Worm (Caenorhabditis elegans): ENCODE measurements around the gene C29F4.3.

Gene C29F4.3

DNA sequence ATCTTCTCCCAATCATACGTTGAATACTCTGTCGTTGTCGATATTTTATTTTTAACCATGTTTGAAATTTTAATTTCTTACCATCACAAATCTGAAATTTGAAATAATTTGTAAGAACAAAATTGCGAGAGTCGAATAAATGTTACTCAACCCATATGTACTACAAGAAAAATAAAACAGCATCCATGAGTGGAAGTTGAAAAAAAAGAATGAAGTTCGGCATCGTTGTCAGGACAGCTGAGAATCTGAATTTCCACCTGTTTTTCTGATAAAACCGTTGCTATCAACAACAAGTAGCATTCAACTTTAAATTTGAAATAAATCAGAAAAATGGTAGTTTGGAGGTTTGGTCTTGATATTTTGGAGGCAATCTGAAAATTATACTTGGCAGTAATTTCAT lies at the start of gene C29F4.3:
TSS of gene C29F4.3 (minus strand) at position 101 of the 400 bp plus-strand sequence.
- TF ChIP-seq sox-2 (GFP tag; IDR thresholded peaks at IDR 0.05) = no peak
- TF ChIP-seq rnt-1 (tag; optimal IDR thresholded peaks at IDR 0.05) = no peak
- TF ChIP-seq hlh-30 (tag; optimal IDR thresholded peaks at IDR 0.05; ENCODE audit: insufficient read depth) = no peak
- TF ChIP-seq dmd-4 (tag; optimal IDR thresholded peaks at IDR 0.05; ENCODE audit: borderline replicate concordance) = no peak
- no peak for TF ChIP-seq T23F11.4 (GFP tag; optimal IDR thresholded peaks at IDR 0.05)
- no peak for TF ChIP-seq unc-55 (GFP tag; optimal IDR thresholded peaks at IDR 0.05)
- no peak for TF ChIP-seq elt-2 (tag; optimal IDR thresholded peaks at IDR 0.05)
- no peak for TF ChIP-seq K09A11.1 (tag; optimal IDR thresholded peaks at IDR 0.05; ENCODE audit: insufficient read depth)
- no peak for TF ChIP-seq pha-2 (tag; optimal IDR thresholded peaks at IDR 0.05)
- no peak for TF ChIP-seq fkh-6 (tag; optimal IDR thresholded peaks at IDR 0.05)
- no peak for TF ChIP-seq fkh-10 (GFP tag; optimal IDR thresholded peaks at IDR 0.05)
- no peak for TF ChIP-seq gmeb-2 (tag; optimal IDR thresholded peaks at IDR 0.05)
- TF ChIP-seq lin-11 (tag; optimal IDR thresholded peaks at IDR 0.05) = no peak
- TF ChIP-seq nfya-1 (tag; optimal IDR thresholded peaks at IDR 0.05) = no peak
- no peak for TF ChIP-seq ceh-18 (tag; optimal IDR thresholded peaks at IDR 0.05)
- no peak for TF ChIP-seq ceh-6 (GFP tag; optimal IDR thresholded peaks at IDR 0.05)
- no peak for TF ChIP-seq ceh-2 (tag; optimal IDR thresholded peaks at IDR 0.05)

DNA sequence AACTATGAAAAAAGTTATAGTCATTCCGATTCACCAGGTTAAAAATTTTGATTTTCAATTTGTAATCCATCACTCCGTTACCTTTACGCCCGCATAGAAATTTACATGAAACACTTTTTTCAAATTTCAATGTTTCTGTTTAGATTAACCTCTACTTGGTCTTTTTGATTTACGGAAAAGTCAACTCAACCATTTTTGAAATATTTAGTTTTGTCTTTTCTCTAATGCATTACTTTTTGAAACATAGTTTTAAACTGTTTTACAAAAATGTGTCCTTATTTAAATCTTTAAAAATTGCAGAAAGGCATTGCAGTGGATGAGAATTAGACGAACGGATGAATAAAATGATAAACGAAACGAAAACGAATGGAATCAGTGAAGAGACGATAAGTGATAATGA lies 49.4 kb upstream of the C29F4.3 start, which contains the start of gene gtl-2:
TSS of gene gtl-2 (plus strand) at position 301 of the 400 bp plus-strand sequence.
- TF ChIP-seq K02D7.2 (tag; optimal IDR thresholded peaks at IDR 0.05) (no peak), tbx-2 (tag; optimal IDR thresholded peaks at IDR 0.05) (no peak), lin-11 (tag; optimal IDR thresholded peaks at IDR 0.05) (no peak), ceh-24 (tag; optimal IDR thresholded peaks at IDR 0.05) (no peak), ets-4 (tag; optimal IDR thresholded peaks at IDR 0.05) (no peak), ceh-48 (tag; optimal IDR thresholded peaks at IDR 0.05) (no peak), syd-9 (tag; optimal IDR thresholded peaks at IDR 0.05) (no peak), C08G9.2 (tag; optimal IDR thresholded peaks at IDR 0.05) (no peak), ceh-45 (GFP tag; IDR thresholded peaks at IDR 0.05) (no peak), npax-4 (tag; optimal IDR thresholded peaks at IDR 0.05) (no peak), ceh-6 (GFP tag; optimal IDR thresholded peaks at IDR 0.05) (no peak), pha-2 (tag; optimal IDR thresholded peaks at IDR 0.05) (no peak), hlh-13 (GFP tag; optimal IDR thresholded peaks at IDR 0.05) (no peak), ztf-16 (tag; optimal IDR thresholded peaks at IDR 0.05) (no peak), dmd-4 (tag; optimal IDR thresholded peaks at IDR 0.05; ENCODE audit: borderline replicate concordance) (no peak), C38D4.7 (GFP tag; optimal IDR thresholded peaks at IDR 0.05) (no peak), ref-2 (tag; optimal IDR thresholded peaks at IDR 0.05) (no peak)

DNA sequence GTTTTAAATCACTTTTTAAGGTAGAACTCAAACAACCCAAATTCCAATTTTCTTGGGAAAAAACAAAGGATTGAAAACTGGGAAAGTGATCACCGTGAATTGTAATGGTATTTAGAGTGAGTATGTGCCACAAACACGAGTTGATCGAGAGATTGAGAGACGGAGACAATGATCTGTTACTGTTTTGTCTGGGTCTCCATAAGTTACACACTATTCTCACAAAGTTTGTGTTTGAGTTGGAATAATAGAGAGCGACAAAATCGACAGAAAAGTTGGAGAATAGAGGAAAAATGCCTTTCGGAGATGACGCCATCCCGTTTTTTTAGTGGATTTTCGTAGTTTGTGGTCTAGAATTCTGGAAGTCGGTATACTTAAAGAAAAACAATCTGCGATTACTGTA lies 47.5 kb upstream of the C29F4.3 start, which contains the start of gene nhr-7:
TSS of gene nhr-7 (minus strand) at position 101 of the 400 bp plus-strand sequence.
- TF ChIP-seq zip-5 (tag; optimal IDR thresholded peaks at IDR 0.05) (no peak), sdc-2 (tag; optimal IDR thresholded peaks at IDR 0.05) (no peak), unc-55 (GFP tag; optimal IDR thresholded peaks at IDR 0.05) (no peak), ceh-6 (GFP tag; optimal IDR thresholded peaks at IDR 0.05) (no peak), C38D4.7 (GFP tag; optimal IDR thresholded peaks at IDR 0.05) (no peak), ceh-19 (GFP tag; optimal IDR thresholded peaks at IDR 0.05) (no peak), pax-1 (tag; optimal IDR thresholded peaks at IDR 0.05) (no peak)

DNA sequence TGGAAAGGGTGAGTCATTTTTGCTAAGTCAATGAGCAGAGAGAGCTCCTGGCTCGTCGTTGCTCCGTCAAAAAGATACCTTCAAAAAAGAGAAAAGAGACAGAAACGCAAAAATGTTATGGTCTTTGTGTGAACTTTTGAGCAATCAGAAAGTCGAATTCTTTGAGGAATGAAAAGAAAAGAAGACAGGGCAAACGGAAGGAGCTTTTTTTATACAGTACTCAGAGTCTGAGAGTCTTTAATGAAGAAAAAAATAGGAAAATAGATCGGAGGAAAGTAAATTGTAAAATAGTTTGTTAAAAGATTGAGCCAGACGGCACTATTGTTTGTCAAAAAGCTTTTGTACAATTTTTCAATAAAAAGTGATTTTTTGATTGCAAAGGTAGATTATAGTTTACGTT lies 45.7 kb upstream of the C29F4.3 start:
- TF ChIP-seq hlh-15 (tag; optimal IDR thresholded peaks at IDR 0.05) = no peak

DNA sequence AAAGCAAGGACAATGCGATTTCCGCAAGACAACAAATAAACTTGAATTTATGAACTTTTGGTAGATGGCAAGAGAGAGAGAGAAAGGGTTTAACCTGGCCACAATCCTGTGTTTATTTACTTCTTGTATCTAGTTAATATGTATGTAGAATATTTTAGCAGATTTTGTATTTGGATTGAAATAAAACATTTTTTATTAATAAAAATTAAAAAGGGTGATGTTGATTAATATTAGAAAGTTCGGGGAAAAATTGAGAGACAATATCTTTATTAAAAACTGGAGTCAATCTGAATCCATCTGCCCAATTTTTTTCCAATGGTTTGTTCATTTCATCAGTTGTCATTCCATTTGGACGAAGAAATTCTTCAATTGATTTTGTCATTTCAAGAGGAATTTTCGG lies 42.3 kb upstream of the C29F4.3 start, which contains the start of gene col-127:
TSS of gene col-127 (minus strand) at position 101 of the 400 bp plus-strand sequence.
- TF ChIP-seq ceh-2 (tag; optimal IDR thresholded peaks at IDR 0.05) = no peak
- no peak for TF ChIP-seq hlh-30 (tag; optimal IDR thresholded peaks at IDR 0.05; ENCODE audit: insufficient read depth)
- no peak for TF ChIP-seq ceh-14 (tag; optimal IDR thresholded peaks at IDR 0.05)
- no peak for TF ChIP-seq dmd-4 (tag; optimal IDR thresholded peaks at IDR 0.05; ENCODE audit: borderline replicate concordance)
- TF ChIP-seq ref-2 (tag; optimal IDR thresholded peaks at IDR 0.05) = no peak
- TF ChIP-seq lin-11 (tag; optimal IDR thresholded peaks at IDR 0.05) = no peak
- TF ChIP-seq mec-3 (tag; optimal IDR thresholded peaks at IDR 0.05; ENCODE audit: borderline replicate concordance) = no peak
- no peak for TF ChIP-seq Y22D7AL.16 (tag; optimal IDR thresholded peaks at IDR 0.05)
- no peak for TF ChIP-seq madf-2 (tag; optimal IDR thresholded peaks at IDR 0.05)
- no peak for TF ChIP-seq nfya-1 (tag; optimal IDR thresholded peaks at IDR 0.05)
- no peak for TF ChIP-seq pha-4 (tag; optimal IDR thresholded peaks at IDR 0.05)
- TF ChIP-seq F13H6.1 (tag; optimal IDR thresholded peaks at IDR 0.05) = no peak
- TF ChIP-seq K02D7.2 (tag; optimal IDR thresholded peaks at IDR 0.05) = no peak
- no peak for TF ChIP-seq hlh-8 (tag; optimal IDR thresholded peaks at IDR 0.05)
- no peak for TF ChIP-seq ceh-9 (tag; optimal IDR thresholded peaks at IDR 0.05)
- no peak for TF ChIP-seq C08G9.2 (tag; optimal IDR thresholded peaks at IDR 0.05)
- no peak for TF ChIP-seq pqm-1 (tag; optimal IDR thresholded peaks at IDR 0.05)
- no peak for TF ChIP-seq pax-1 (tag; optimal IDR thresholded peaks at IDR 0.05)
- TF ChIP-seq hlh-15 (tag; optimal IDR thresholded peaks at IDR 0.05) = no peak

Measured in whole organism, late embryonic.